Worm (Caenorhabditis elegans) whole organism, L1 larva: ENCODE measurements around the gene F40F8.5.

Source experiments
- aly-2 ChIP-seq: fragments of 150-350 bp; optimal IDR thresholded peaks from 2 replicates; lab custom pipeline; 2014; ENCODE audit warnings: missing biosample characterization, missing genetic modification characterization
- egl-13 ChIP-seq: sonication (generic microtip); optimal IDR thresholded peaks from 2 replicates; lab custom pipeline; 2016; ENCODE audit warnings: missing genotype, missing genetic modification reagents, missing genetic modification characterization, missing compliant biosample characterization
- lin-15B ChIP-seq: fragments of 150-350 bp; sonication (generic microtip); optimal IDR thresholded peaks from 3 replicates; lab custom pipeline; 2014; ENCODE audit warnings: missing biosample characterization, missing genetic modification characterization
- lsy-2 ChIP-seq, 2 experiments: fragments of 150-350 bp; optimal IDR thresholded peaks; 2 replicates each; lab custom pipeline; 2014; ENCODE audit warnings: missing biosample characterization in 2 of 2, missing genetic modification characterization in 2 of 2
- nhr-11 ChIP-seq: fragments of 150-350 bp; optimal IDR thresholded peaks from 2 replicates; lab custom pipeline; 2014; ENCODE audit warnings: missing biosample characterization, missing genetic modification characterization
- pag-3 ChIP-seq: sonication (generic microtip); optimal IDR thresholded peaks from 2 replicates; lab custom pipeline; 2017; ENCODE audit warnings: missing genetic modification characterization, mild to moderate bottlenecking, missing compliant biosample characterization, antibody characterized with exemption, borderline replicate concordance; ENCODE audit not compliant: insufficient read depth
- pqm-1 ChIP-seq: sonication (generic microtip); optimal IDR thresholded peaks from 3 replicates; lab custom pipeline; 2017; ENCODE audit warnings: missing biosample characterization, missing genetic modification characterization
- skn-1 ChIP-seq: fragments of 150-350 bp; optimal IDR thresholded peaks from 2 replicates; lab custom pipeline; 2014; ENCODE audit warnings: missing biosample characterization, missing genetic modification characterization
- snu-23 ChIP-seq: sonication (generic microtip); optimal IDR thresholded peaks from 2 replicates; lab custom pipeline; 2016; ENCODE audit warnings: missing genetic modification characterization, missing compliant biosample characterization
- unc-62 ChIP-seq: fragments of 150-350 bp; optimal IDR thresholded peaks from 2 replicates; lab custom pipeline; 2014; ENCODE audit warnings: missing biosample characterization, missing genetic modification reagents, missing genetic modification characterization
- zag-1 ChIP-seq: fragments of 150-350 bp; optimal IDR thresholded peaks from 2 replicates; lab custom pipeline; 2014; ENCODE audit warnings: missing biosample characterization, missing genetic modification characterization

DNA sequence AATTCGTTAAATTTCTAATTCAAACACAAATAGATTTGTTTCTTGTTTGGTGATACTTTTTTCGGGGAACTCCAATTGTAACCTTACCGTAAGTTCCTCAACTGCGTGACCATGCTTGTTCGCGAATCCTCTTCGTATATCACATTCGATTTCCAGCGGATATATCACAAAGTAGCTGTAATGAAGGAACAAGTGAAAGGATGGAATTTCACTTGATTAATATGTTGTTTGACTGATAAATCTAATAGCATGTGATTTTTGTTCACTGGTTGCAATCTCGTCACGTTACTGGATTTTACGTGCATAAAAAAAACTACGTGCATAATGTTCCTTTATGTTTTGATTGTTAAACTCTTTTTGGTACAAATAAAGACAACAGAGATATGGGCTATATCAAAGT lies 26.9 kb upstream of the F40F8.5 start:
- no peak for TF ChIP-seq aly-2 (tag; lab: Kevin White, UChicago)
- TF ChIP-seq unc-62 (GFP tag; lab: Kevin White, UChicago): no peak
- TF ChIP-seq egl-13 (tag; lab: Kevin White, UChicago): no peak
- TF ChIP-seq pqm-1 (tag; lab: Kevin White, UChicago): no peak
- no peak for TF ChIP-seq snu-23 (GFP tag; lab: Kevin White, UChicago)
- no peak for TF ChIP-seq lsy-2 (tag; optimal IDR thresholded peaks at IDR 0.05; lab: Kevin White, UChicago)
- TF ChIP-seq nhr-11 (tag; lab: Kevin White, UChicago): no peak
- no peak for TF ChIP-seq lin-15B
- no peak for TF ChIP-seq pag-3
- no peak for TF ChIP-seq zag-1 (tag; lab: Kevin White, UChicago)
- TF ChIP-seq skn-1: no peak
